Worm (Caenorhabditis elegans) whole organism, young adult: ENCODE measurements around the gene nhr-134.

Experiments used
- F22D6.2 ChIP-seq: sonication (generic microtip); optimal IDR thresholded peaks from 2 replicates; lab custom pipeline; 2016; ENCODE audit warnings: mild to moderate bottlenecking, missing genetic modification characterization, missing compliant biosample characterization
- F37B4.10 ChIP-seq: fragments of 200-800 bp; sonication (Bioruptor generic); IDR thresholded peaks from 2 replicates; pipeline ENCODE4 v1.3.6; 2022; ENCODE audit warnings: missing genetic modification characterization, missing compliant biosample characterization
- F52B5.7 ChIP-seq: sonication (generic microtip); optimal IDR thresholded peaks from 2 replicates; lab custom pipeline; 2016; ENCODE audit warnings: mild to moderate bottlenecking, missing genetic modification characterization, missing compliant biosample characterization
- F57A8.1 ChIP-seq: fragments of 200-800 bp; sonication (Bioruptor generic); optimal IDR thresholded peaks from 2 replicates; lab custom pipeline; 2018; ENCODE audit warnings: mild to moderate bottlenecking, missing genetic modification characterization, moderate library complexity, missing compliant biosample characterization
- K11D2.4 ChIP-seq: fragments of 200-800 bp; sonication (Bioruptor generic); IDR thresholded peaks from 2 replicates; pipeline ENCODE4 v1.3.6; 2022; ENCODE audit warnings: missing genetic modification reagents, missing genetic modification characterization, missing compliant biosample characterization
- attf-6 ChIP-seq: fragments of 200-800 bp; sonication (Bioruptor generic); IDR thresholded peaks from 2 replicates; pipeline ENCODE4 v1.3.6; 2022; ENCODE audit warnings: missing genetic modification reagents, missing genetic modification characterization, missing compliant biosample characterization
- cebp-2 ChIP-seq: fragments of 200-800 bp; sonication (Bioruptor generic); IDR thresholded peaks from 2 replicates; pipeline ENCODE4 v1.3.6; 2022; ENCODE audit warnings: missing genetic modification characterization, missing compliant biosample characterization
- chd-7 ChIP-seq: sonication (generic microtip); optimal IDR thresholded peaks from 2 replicates; lab custom pipeline; 2016; ENCODE audit warnings: mild to moderate bottlenecking, missing genetic modification characterization, moderate library complexity, missing compliant biosample characterization
- egrh-3 ChIP-seq: fragments of 200-800 bp; sonication (Bioruptor generic); IDR thresholded peaks from 2 replicates; pipeline ENCODE4 v1.3.6; 2022; ENCODE audit warnings: missing genetic modification reagents, missing genetic modification characterization, missing compliant biosample characterization
- ets-4 ChIP-seq: fragments of 200-800 bp; sonication (Bioruptor generic); optimal IDR thresholded peaks from 2 replicates; lab custom pipeline; 2018; ENCODE audit warnings: mild to moderate bottlenecking, missing genetic modification characterization, missing compliant biosample characterization
- hrde-1 ChIP-seq: sonication (generic microtip); optimal IDR thresholded peaks from 2 replicates; lab custom pipeline; 2016; ENCODE audit warnings: missing genetic modification characterization, mild to moderate bottlenecking, missing compliant biosample characterization, moderate library complexity, missing genotype, missing genetic modification reagents, borderline replicate concordance
- lag-1 ChIP-seq: fragments of 200-800 bp; sonication (Bioruptor generic); IDR thresholded peaks from 2 replicates; pipeline ENCODE4 v1.3.6; 2022; ENCODE audit warnings: missing genetic modification reagents, missing genetic modification characterization, missing compliant biosample characterization
- let-526 ChIP-seq: fragments of 200-800 bp; sonication (Bioruptor generic); IDR thresholded peaks from 2 replicates; pipeline ENCODE4 v1.3.6; 2022; ENCODE audit warnings: missing genetic modification reagents, missing genetic modification characterization, missing compliant biosample characterization
- lsy-27 ChIP-seq: sonication (generic microtip); optimal IDR thresholded peaks from 2 replicates; lab custom pipeline; 2017; ENCODE audit warnings: missing genetic modification characterization, mild to moderate bottlenecking, missing compliant biosample characterization, antibody characterized with exemption, missing genotype, borderline replicate concordance; ENCODE audit not compliant: insufficient read depth
- nfya-2 ChIP-seq: fragments of 200-800 bp; sonication (Bioruptor generic); IDR thresholded peaks from 2 replicates; pipeline ENCODE4 v1.3.6; 2022; ENCODE audit warnings: missing genetic modification reagents, missing genetic modification characterization, missing compliant biosample characterization
- nfyb-1 ChIP-seq: fragments of 200-800 bp; sonication (Bioruptor generic); IDR thresholded peaks from 2 replicates; pipeline ENCODE4 v1.3.6; 2022; ENCODE audit warnings: missing genetic modification reagents, missing genetic modification characterization, missing compliant biosample characterization
- nhr-80 ChIP-seq: sonication (generic microtip); optimal IDR thresholded peaks from 2 replicates; lab custom pipeline; 2016; ENCODE audit warnings: missing genetic modification characterization, missing compliant biosample characterization
- rec-8 ChIP-seq, 2 experiments: sonication (generic microtip); optimal IDR thresholded peaks; 2 replicates each; lab custom pipeline; 2016; ENCODE audit warnings: mild to moderate bottlenecking in 2 of 2, missing genetic modification characterization in 2 of 2, missing genetic modification reagents in 2 of 2, missing genotype in 2 of 2, missing biosample characterization in 1 of 2, missing compliant biosample characterization in 1 of 2, moderate library complexity in 1 of 2
- sdz-38 ChIP-seq: sonication (generic microtip); optimal IDR thresholded peaks from 2 replicates; lab custom pipeline; 2016; ENCODE audit warnings: missing genotype, missing genetic modification characterization, missing compliant biosample characterization
- sea-2 ChIP-seq: fragments of 200-800 bp; sonication (Bioruptor generic); IDR thresholded peaks from 2 replicates; pipeline ENCODE4 v1.3.6; 2022; ENCODE audit warnings: missing genetic modification characterization, missing compliant biosample characterization
- snpc-1.1 ChIP-seq: sonication (generic microtip); optimal IDR thresholded peaks from 2 replicates; lab custom pipeline; 2017; ENCODE audit warnings: missing genetic modification characterization, mild to moderate bottlenecking, missing compliant biosample characterization, antibody characterized with exemption, moderate library complexity, missing genotype, missing genetic modification reagents; ENCODE audit not compliant: insufficient read depth
- snpc-3.4 ChIP-seq: sonication (generic microtip); optimal IDR thresholded peaks from 2 replicates; lab custom pipeline; 2017; ENCODE audit warnings: missing genetic modification characterization, mild to moderate bottlenecking, missing compliant biosample characterization, antibody characterized with exemption, moderate library complexity, missing genotype, missing genetic modification reagents
- snpc-4 ChIP-seq, 5 experiments: fragments of 150-350 bp in 1 of 5; sonication (generic microtip) in 4 of 5; optimal IDR thresholded peaks; 2 replicates each; lab custom pipeline; 2014 to 2018; ENCODE audit warnings: missing genetic modification characterization in 5 of 5, missing biosample characterization in 3 of 5, antibody characterized with exemption in 2 of 5, mild to moderate bottlenecking in 2 of 5, missing compliant biosample characterization in 2 of 5, missing genotype in 2 of 5, moderate library complexity in 2 of 5, missing genetic modification reagents in 1 of 5
- sptf-2 ChIP-seq: fragments of 200-800 bp; sonication (Bioruptor generic); optimal IDR thresholded peaks from 2 replicates; lab custom pipeline; 2018; ENCODE audit warnings: mild to moderate bottlenecking, missing genetic modification characterization, missing compliant biosample characterization
- zfh-2 ChIP-seq: fragments of 200-800 bp; sonication (Bioruptor generic); conservative IDR thresholded peaks from 2 replicates; pipeline ENCODE4 v1.3.6; 2022; ENCODE audit warnings: missing genetic modification reagents, missing genetic modification characterization, missing compliant biosample characterization
- zim-3 ChIP-seq: sonication (generic microtip); optimal IDR thresholded peaks from 2 replicates; lab custom pipeline; 2017; ENCODE audit warnings: mild to moderate bottlenecking, missing genetic modification characterization, moderate library complexity, missing compliant biosample characterization

nhr-134 gene

DNA sequence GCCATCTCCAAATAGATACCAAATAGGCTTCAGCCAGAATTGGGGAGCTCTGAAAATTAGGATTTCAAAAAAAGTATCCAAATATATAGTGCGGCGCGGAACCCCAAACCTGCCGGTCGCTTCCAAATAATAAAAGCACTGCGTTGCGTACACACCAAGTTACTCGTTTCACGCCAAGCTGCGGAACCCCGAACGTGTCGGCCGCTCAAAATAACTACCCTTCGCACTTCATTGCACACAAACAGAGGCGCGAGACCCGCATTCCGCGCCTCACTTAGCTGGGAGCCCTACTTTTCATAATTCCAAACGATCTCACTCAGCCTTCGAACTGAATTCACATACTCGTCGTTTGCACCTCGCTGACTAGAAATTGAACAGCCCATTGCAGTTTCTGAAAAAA lies 31.4 kb upstream of the nhr-134 start:
- TF ChIP-seq zfh-2 (GFP tag; lab: Robert Waterston, UW) = 0 out of 2 replicates have a peak, but pooled peaks have one; percentile 12
- no peak for TF ChIP-seq snpc-4 (GFP tag; optimal IDR thresholded peaks at IDR 0.05; lab: Kevin White, UChicago)
- peak in 2 of 4 experiments; percentile 81 to 90 for TF ChIP-seq snpc-4 (tag; optimal IDR thresholded peaks at IDR 0.05; lab: Kevin White, UChicago)
- no peak for TF ChIP-seq nfya-2 (GFP tag; lab: Robert Waterston, UW)
- no peak for TF ChIP-seq attf-6
- TF ChIP-seq F37B4.10 (GFP tag; lab: Robert Waterston, UW) = 0 out of 2 replicates have a peak, but pooled peaks have one; percentile 72
- no peak for TF ChIP-seq sdz-38 (tag; lab: Kevin White, UChicago)
- TF ChIP-seq nfyb-1 (GFP tag; lab: Robert Waterston, UW) = 0 out of 2 replicates have a peak, but pooled peaks have one; percentile 39
- TF ChIP-seq ets-4 = no peak
- TF ChIP-seq F22D6.2 (tag; lab: Kevin White, UChicago) = no peak
- TF ChIP-seq snpc-1.1 (tag; lab: Kevin White, UChicago) = peak; percentile 37
- TF ChIP-seq, all 124 proteins: peak for 5

DNA sequence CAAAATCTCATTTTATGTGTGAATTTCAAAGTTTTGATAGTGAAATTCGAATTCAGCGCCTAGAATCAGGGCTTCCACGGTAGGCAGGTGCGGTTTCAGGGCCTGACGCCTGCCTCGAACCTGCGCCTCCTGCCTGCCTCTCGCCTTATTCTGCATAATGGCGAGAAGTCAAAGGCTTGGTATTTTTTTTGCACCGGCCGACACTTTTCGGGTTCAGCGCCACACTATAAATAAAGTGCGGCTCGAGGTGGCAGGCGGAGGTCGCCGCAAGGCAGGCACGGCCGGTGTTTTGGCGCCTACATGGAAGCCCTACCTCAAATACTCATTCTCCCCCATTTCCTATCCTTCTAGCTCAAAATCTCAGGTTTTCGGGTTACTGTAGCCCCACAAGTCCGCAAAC lies 30.6 kb upstream of the nhr-134 start:
- TF ChIP-seq snpc-3.4 (tag; lab: Kevin White, UChicago) = no peak
- peak; percentile 63 for TF ChIP-seq zfh-2 (GFP tag; lab: Robert Waterston, UW)
- TF ChIP-seq lag-1 (GFP tag; lab: Robert Waterston, UW) = no peak

DNA sequence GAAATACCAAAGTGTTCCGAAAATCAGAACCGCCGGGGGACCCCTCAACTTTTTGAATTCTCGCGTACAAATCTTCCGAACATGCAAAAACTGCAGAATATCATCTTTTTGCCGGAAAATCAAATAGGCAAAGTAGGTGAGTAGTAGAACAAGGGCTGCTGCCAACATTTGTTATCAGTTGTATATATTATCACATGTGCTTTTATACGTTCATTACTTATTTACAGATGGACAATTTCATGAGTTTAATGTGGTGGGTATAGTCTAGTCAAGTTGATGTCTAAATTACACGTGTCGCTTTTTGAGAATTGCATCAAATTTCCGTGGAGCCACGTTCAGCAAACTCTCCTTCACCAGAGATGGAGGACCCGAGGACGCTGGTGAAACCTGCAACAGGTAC lies 29.8 kb upstream of the nhr-134 start, which contains the start of gene cyp-32B1:
cyp-32B1 (minus strand) TSS at position 176 of the 400 bp plus-strand sequence.
- TF ChIP-seq nfya-2 (GFP tag; lab: Robert Waterston, UW) = no peak
- peak; percentile 24 for TF ChIP-seq nhr-80 (tag; lab: Kevin White, UChicago)
- no peak for TF ChIP-seq rec-8 (tag; optimal IDR thresholded peaks at IDR 0.05; lab: Kevin White, UChicago)

DNA sequence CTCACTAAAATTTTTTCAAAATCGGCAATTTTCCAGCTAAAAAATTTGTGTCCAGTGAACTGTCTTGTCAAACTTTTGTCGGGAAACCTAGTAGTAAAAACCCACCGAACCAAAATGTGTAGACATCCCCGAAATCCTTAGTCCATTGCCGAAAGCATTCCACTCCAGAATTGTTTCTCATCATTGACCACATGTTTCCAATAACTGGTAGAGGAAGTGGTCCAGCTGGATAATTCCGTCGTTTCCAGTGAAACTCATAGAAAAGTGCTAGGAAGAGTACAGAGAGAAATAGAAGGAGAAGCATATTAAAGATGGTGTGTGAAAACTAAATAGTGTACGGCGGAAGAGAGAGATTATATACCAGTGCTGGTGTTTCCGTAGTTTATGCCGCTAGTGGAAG lies 26.9 kb upstream of the nhr-134 start, which contains the start of gene cyp-33C12:
cyp-33C12 (minus strand) TSS at position 321 of the 400 bp plus-strand sequence.
- no peak for TF ChIP-seq sea-2

DNA sequence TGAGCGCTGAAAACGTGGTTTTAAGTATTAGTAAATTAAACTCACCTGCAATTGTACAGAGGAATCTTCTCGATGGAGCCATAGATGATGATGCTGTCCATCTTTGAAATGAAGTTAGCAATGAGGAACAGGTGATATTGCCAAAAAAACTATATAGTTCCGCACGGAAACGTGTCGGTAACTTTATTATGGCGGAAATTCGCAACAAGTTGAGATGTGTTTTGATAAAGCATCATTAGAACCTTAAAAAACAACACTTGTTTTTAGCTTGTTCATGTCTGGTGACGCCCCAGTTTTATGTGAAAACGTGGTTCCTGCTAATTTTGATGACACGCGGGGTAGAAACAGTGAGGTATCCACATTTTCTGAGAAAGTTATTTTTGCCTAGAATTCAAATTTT lies 24.8 kb upstream of the nhr-134 start, which contains the start of gene srt-40:
srt-40 (minus strand) TSS at position 101 of the 400 bp plus-strand sequence.
- TF ChIP-seq F52B5.7 (tag; lab: Kevin White, UChicago) (no peak), lag-1 (GFP tag; lab: Robert Waterston, UW) (no peak), nfyb-1 (GFP tag; lab: Robert Waterston, UW) (no peak), let-526 (GFP tag; lab: Robert Waterston, UW) (no peak), snpc-1.1 (tag; lab: Kevin White, UChicago) (no peak), lsy-27 (tag; lab: Kevin White, UChicago) (no peak), hrde-1 (tag; lab: Kevin White, UChicago) (no peak), F57A8.1 (GFP tag; lab: Kevin White, UChicago) (no peak), cebp-2 (GFP tag; lab: Robert Waterston, UW) (no peak), nhr-80 (tag; lab: Kevin White, UChicago) (no peak), zim-3 (tag; lab: Kevin White, UChicago) (no peak), K11D2.4 (GFP tag; lab: Robert Waterston, UW) (no peak)
- TF ChIP-seq, all 124 proteins: peak for 0

DNA sequence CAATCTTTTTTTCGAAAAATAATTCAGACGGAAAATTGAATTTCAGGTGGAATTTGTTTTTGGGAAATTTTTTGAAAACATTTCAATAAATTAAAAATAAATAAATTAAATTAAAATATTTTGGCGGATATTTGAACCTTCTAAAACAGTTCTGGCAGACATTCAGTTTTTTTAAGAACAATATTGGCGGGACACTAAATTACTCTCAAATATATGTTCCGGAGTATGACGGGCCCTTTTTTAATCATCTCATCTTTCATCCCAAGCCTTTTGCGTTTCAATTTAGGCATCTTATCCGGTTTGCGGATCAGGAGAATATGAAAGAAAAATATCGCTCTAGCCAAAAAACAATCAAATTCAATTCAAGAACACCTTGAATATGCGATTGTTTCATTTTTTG lies 24.2 kb upstream of the nhr-134 start, which contains the start of gene svh-11:
svh-11 (plus strand) TSS at position 301 of the 400 bp plus-strand sequence.
- TF ChIP-seq egrh-3 (GFP tag; lab: Robert Waterston, UW) (no peak), sptf-2 (GFP tag; lab: Kevin White, UChicago) (no peak), chd-7 (tag; lab: Kevin White, UChicago) (no peak)
